Worm (Caenorhabditis elegans) whole organism, L3 larva: ENCODE data around the gene srh-75.

ENCODE experiments used
- R02D3.7 ChIP-seq: fragments of 150-350 bp; optimal IDR thresholded peaks from 2 replicates; lab custom pipeline; 2014; ENCODE audit warnings: missing biosample characterization, missing genetic modification characterization
- ZK546.5 ChIP-seq: sonication (generic microtip); optimal IDR thresholded peaks from 2 replicates; lab custom pipeline; 2017; ENCODE audit warnings: missing biosample characterization, missing genetic modification characterization
- ceh-28 ChIP-seq: fragments of 150-350 bp; optimal IDR thresholded peaks from 2 replicates; lab custom pipeline; 2014; ENCODE audit warnings: missing biosample characterization, missing genetic modification reagents, missing genetic modification characterization
- ceh-82 ChIP-seq: fragments of 150-350 bp; optimal IDR thresholded peaks from 2 replicates; lab custom pipeline; 2014; ENCODE audit warnings: missing biosample characterization, missing genetic modification characterization
- ceh-9 ChIP-seq: sonication (generic microtip); optimal IDR thresholded peaks from 2 replicates; lab custom pipeline; 2018; ENCODE audit warnings: missing biosample characterization, missing genetic modification characterization
- daf-12 ChIP-seq: fragments of 150-350 bp; optimal IDR thresholded peaks from 2 replicates; lab custom pipeline; 2014; ENCODE audit warnings: missing biosample characterization, missing genetic modification reagents, missing genetic modification characterization
- egl-27 ChIP-seq: sonication (generic microtip); optimal IDR thresholded peaks from 4 replicates; lab custom pipeline; 2017; ENCODE audit warnings: missing biosample characterization, missing genetic modification reagents, missing genetic modification characterization
- egl-5 ChIP-seq: fragments of 150-350 bp; optimal IDR thresholded peaks from 2 replicates; lab custom pipeline; 2017; ENCODE audit warnings: missing biosample characterization, missing genetic modification reagents, missing genetic modification characterization, inconsistent platforms
- elt-1 ChIP-seq: fragments of 150-350 bp; optimal IDR thresholded peaks from 2 replicates; lab custom pipeline; 2014; ENCODE audit warnings: missing biosample characterization, missing genetic modification characterization
- elt-2 ChIP-seq: sonication (generic microtip); optimal IDR thresholded peaks from 2 replicates; lab custom pipeline; 2016; ENCODE audit warnings: missing genetic modification reagents, mild to moderate bottlenecking, missing genetic modification characterization, missing compliant biosample characterization
- elt-3 ChIP-seq, 3 experiments: fragments of 150-350 bp in 1 of 3; sonication (generic microtip) in 2 of 3; optimal IDR thresholded peaks; 2 replicates in 2 of 3; 4 replicates in 1 of 3; lab custom pipeline; 2014 to 2017; ENCODE audit warnings: missing biosample characterization in 3 of 3, missing genetic modification characterization in 3 of 3
- fkh-2 ChIP-seq: fragments of 150-350 bp; optimal IDR thresholded peaks from 2 replicates; lab custom pipeline; 2014; ENCODE audit warnings: missing biosample characterization, missing genetic modification reagents, missing genetic modification characterization
- fos-1 ChIP-seq: fragments of 150-350 bp; optimal IDR thresholded peaks from 2 replicates; lab custom pipeline; 2014; ENCODE audit warnings: missing biosample characterization, missing genetic modification characterization
- lsy-12 ChIP-seq: sonication (generic microtip); optimal IDR thresholded peaks from 2 replicates; lab custom pipeline; 2016; ENCODE audit warnings: mild to moderate bottlenecking, missing genetic modification characterization, missing compliant biosample characterization
- mdl-1 ChIP-seq: fragments of 150-350 bp; optimal IDR thresholded peaks from 2 replicates; lab custom pipeline; 2014; ENCODE audit warnings: missing biosample characterization, missing genetic modification characterization
- mml-1 ChIP-seq: fragments of 150-350 bp; sonication (generic microtip); optimal IDR thresholded peaks from 3 replicates; lab custom pipeline; 2014; ENCODE audit warnings: missing biosample characterization, missing genetic modification characterization
- nfya-1 ChIP-seq: sonication (generic microtip); optimal IDR thresholded peaks from 2 replicates; lab custom pipeline; 2017; ENCODE audit warnings: missing genetic modification characterization, mild to moderate bottlenecking, missing compliant biosample characterization, antibody characterized with exemption, moderate library complexity; ENCODE audit not compliant: insufficient read depth
- nhr-12 ChIP-seq: fragments of 150-350 bp; optimal IDR thresholded peaks from 2 replicates; lab custom pipeline; 2014; ENCODE audit warnings: missing biosample characterization, missing genetic modification characterization
- nhr-23 ChIP-seq: fragments of 150-350 bp; optimal IDR thresholded peaks from 2 replicates; lab custom pipeline; 2014; ENCODE audit warnings: missing biosample characterization, missing genetic modification reagents, missing genetic modification characterization
- nhr-237 ChIP-seq: fragments of 150-350 bp; optimal IDR thresholded peaks from 2 replicates; lab custom pipeline; 2014; ENCODE audit warnings: missing biosample characterization, missing genetic modification characterization
- nhr-43 ChIP-seq: sonication (generic microtip); optimal IDR thresholded peaks from 2 replicates; lab custom pipeline; 2016; ENCODE audit warnings: mild to moderate bottlenecking, missing genetic modification characterization, missing compliant biosample characterization; ENCODE audit not compliant: poor library complexity, severe bottlenecking
- nhr-67 ChIP-seq: fragments of 150-350 bp; optimal IDR thresholded peaks from 2 replicates; lab custom pipeline; 2014; ENCODE audit warnings: missing biosample characterization, missing genetic modification characterization
- nhr-76 ChIP-seq: fragments of 150-350 bp; sonication (generic microtip); optimal IDR thresholded peaks from 5 replicates; lab custom pipeline; 2014; ENCODE audit warnings: missing biosample characterization, missing genetic modification characterization
- nhr-77 ChIP-seq: fragments of 150-350 bp; optimal IDR thresholded peaks from 2 replicates; lab custom pipeline; 2014; ENCODE audit warnings: missing biosample characterization, missing genetic modification characterization
- pha-4 ChIP-seq: fragments of 150-350 bp; optimal IDR thresholded peaks from 2 replicates; lab custom pipeline; 2014; ENCODE audit warnings: missing biosample characterization, missing genetic modification reagents, missing genetic modification characterization
- pqm-1 ChIP-seq: fragments of 150-350 bp; optimal IDR thresholded peaks from 2 replicates; lab custom pipeline; 2017; ENCODE audit warnings: missing biosample characterization, missing genetic modification characterization, inconsistent platforms
- sea-2 ChIP-seq: fragments of 150-350 bp; sonication (generic microtip); optimal IDR thresholded peaks from 4 replicates; lab custom pipeline; 2014; ENCODE audit warnings: missing biosample characterization, missing genetic modification reagents, missing genetic modification characterization
- tbx-2 ChIP-seq: sonication (generic microtip); optimal IDR thresholded peaks from 2 replicates; lab custom pipeline; 2016; ENCODE audit warnings: mild to moderate bottlenecking, missing genetic modification characterization, missing compliant biosample characterization
- unc-39 ChIP-seq: sonication (generic microtip); optimal IDR thresholded peaks from 4 replicates; lab custom pipeline; 2017; ENCODE audit warnings: missing biosample characterization, missing genetic modification characterization
- unc-62 ChIP-seq: fragments of 150-350 bp; sonication (generic microtip); optimal IDR thresholded peaks from 4 replicates; lab custom pipeline; 2014; ENCODE audit warnings: missing biosample characterization, missing genetic modification reagents, missing genetic modification characterization
- ztf-11 ChIP-seq: fragments of 150-350 bp; optimal IDR thresholded peaks from 2 replicates; lab custom pipeline; 2014; ENCODE audit warnings: missing biosample characterization, missing genetic modification characterization
- ztf-4 ChIP-seq: fragments of 150-350 bp; optimal IDR thresholded peaks from 2 replicates; lab custom pipeline; 2014; ENCODE audit warnings: missing biosample characterization, missing genetic modification characterization

Gene srh-75

DNA sequence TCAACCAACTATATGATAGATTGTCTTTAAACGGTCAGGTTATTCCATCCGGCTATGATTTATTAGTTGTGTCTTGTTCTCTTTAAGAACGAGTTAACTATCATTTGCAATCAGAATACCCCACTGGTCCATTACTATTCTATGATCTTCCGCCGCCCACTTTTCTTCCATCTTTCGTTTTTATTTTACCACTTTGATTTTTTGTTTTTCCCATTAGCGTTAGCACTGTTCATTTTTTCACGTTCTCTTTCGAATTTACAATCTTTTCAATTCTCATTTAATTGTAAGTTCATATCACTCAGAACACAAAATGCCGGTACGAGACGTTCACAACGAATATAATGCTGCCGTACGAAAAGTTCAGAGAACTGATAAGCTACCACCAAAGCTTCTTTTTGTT is 3.1 kb downstream of the srh-75 start, which contains the start of gene T04C12.7:
Gene T04C12.7, plus strand, starts transcription at position 301 of the 400 bp plus-strand sequence.
- no peak for TF ChIP-seq ceh-28 (tag; lab: Kevin White, UChicago)
- TF ChIP-seq nhr-77 (tag; lab: Kevin White, UChicago) = no peak
- no peak for TF ChIP-seq lsy-12 (tag; lab: Kevin White, UChicago)
- TF ChIP-seq unc-62 (GFP tag; lab: Kevin White, UChicago) = no peak
- no peak for TF ChIP-seq nhr-23 (tag; lab: Kevin White, UChicago)
- TF ChIP-seq nfya-1 (tag; lab: Kevin White, UChicago) = no peak
- TF ChIP-seq pqm-1 (tag; lab: Kevin White, UChicago) = no peak
- no peak for TF ChIP-seq mml-1 (tag; lab: Kevin White, UChicago)
- TF ChIP-seq ceh-82 (tag; lab: Kevin White, UChicago) = no peak
- TF ChIP-seq elt-1 (tag; lab: Kevin White, UChicago) = no peak
- TF ChIP-seq mdl-1 (tag; lab: Kevin White, UChicago) = no peak
- no peak for TF ChIP-seq egl-5
- TF ChIP-seq egl-27 (tag; lab: Kevin White, UChicago) = no peak

DNA sequence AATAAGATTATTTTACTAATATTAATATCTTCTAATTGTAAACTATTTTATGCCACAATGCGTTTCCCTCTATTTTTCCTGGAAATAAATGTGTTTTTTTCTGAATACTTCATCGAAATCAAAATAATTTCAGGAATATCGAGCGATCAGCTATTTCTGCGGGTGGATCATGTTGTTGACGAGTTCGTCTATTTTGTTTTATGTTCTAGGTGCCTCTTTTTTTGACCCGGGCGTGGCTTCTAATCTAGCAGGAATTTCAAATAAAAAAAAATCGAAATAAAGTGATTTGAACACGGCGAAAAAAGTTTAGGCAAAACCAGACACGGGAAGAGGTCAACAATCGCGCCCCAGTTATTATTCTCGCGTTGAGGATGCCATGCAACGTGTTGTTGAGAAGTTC is 5.0 kb downstream of the srh-75 start, which contains the start of gene T04C12.33:
Gene T04C12.33, plus strand, starts transcription at position 301 of the 400 bp plus-strand sequence.
- no peak for TF ChIP-seq egl-5
- TF ChIP-seq nhr-23 (tag; lab: Kevin White, UChicago) = peak; percentile 16

DNA sequence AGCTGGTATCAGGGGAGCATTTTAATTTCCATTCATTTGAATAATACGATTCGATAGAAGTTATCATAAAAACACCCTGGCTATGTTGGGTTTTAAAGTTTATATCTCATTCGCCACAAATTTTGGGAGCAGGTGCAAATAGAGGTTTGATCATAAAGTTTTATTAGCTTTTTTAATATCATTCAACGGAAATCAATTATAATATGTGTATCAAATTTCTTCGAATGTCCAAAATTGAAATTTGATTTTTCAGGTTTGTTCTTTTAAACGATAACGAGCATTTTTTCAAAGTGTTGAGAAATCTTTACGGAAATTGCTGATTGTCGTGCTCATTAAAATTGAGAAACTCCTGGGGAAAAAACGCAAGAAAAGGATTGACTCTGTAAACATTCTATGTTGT is 8.3 kb downstream of the srh-75 start, which contains the start of gene srh-74:
Gene srh-74, minus strand, starts transcription at position 101 of the 400 bp plus-strand sequence.
- TF ChIP-seq nhr-76 = no peak
- TF ChIP-seq ceh-28 (tag; lab: Kevin White, UChicago) = no peak
- no peak for TF ChIP-seq tbx-2 (tag; lab: Kevin White, UChicago)

DNA sequence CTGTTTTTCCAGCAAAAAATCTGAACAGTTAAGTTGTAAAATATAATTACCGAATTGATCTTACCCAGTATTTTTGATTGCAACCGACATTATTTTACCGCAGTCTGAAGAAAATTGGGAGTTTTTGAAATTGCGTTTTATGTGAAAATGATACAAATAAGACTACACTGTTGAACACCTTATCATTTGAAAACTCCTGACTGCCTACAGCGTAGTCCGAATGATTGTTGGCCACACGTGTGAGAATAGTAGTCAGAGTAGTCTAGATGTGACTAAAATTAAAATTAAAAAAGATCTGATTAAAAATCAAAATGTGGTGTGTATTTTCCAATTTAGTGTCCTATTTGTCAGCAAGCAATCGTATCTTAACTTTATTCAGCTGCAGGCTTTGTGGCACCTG is 10.2 kb downstream of the srh-75 start, which contains the start of gene dhs-18:
Gene dhs-18, minus strand, starts transcription at position 104 of the 400 bp plus-strand sequence.
- TF ChIP-seq ztf-4 (no peak), elt-2 (tag; lab: Kevin White, UChicago) (peak; percentile 72), ztf-11 (tag; lab: Kevin White, UChicago) (no peak), pqm-1 (tag; lab: Kevin White, UChicago) (peak; percentile 83), R02D3.7 (tag; lab: Kevin White, UChicago) (no peak), sea-2 (GFP tag; lab: Kevin White, UChicago) (no peak)

DNA sequence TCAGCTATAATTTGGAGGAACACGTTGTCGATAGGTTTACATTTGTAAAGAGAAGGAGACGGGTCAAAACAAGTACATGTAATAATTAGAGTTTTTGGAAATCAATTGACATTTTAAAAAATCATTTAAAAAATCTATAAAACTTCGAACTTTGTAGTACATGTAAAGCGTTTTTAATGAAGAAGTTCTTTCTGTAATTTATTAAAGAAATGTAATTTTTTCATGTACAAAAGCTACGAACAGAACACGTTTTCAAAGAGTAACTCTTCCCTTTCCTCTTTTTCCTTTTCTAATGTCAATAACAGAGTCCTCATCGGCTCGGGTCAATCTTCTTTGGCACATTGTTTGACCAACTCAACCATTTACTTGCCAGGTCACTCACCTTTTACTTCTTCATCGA is 13.2 kb downstream of the srh-75 start, which contains the start of gene C45B11.6:
Gene C45B11.6, plus strand, starts transcription at position 301 of the 400 bp plus-strand sequence.
- no peak for TF ChIP-seq fkh-2 (tag; lab: Kevin White, UChicago)
- TF ChIP-seq pha-4 = peak; percentile 68

DNA sequence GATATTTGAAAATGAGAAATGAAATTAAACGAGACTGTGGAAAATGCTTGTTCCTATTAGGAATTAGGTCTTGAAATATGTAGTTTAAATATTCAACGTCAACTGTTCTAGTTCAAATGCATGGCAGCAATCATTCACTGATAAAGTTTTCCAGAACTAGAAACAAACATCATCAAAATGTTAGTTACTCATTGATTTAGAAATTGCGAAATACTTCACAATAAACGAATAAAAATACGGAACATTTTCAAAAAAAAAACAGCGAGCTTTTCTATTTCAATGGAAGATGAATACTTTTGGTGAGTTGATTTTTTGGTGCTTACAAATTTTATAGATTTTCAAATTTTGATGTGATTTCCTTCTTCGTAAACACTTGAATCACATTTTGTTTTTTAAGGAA is 14.4 kb downstream of the srh-75 start, which contains the start of gene C45B11.2:
Gene C45B11.2, plus strand, starts transcription at position 173 of the 400 bp plus-strand sequence.
- TF ChIP-seq nhr-67 (tag; lab: Kevin White, UChicago) = no peak
- no peak for TF ChIP-seq ceh-9 (tag; lab: Kevin White, UChicago)
- no peak for TF ChIP-seq ZK546.5
- TF ChIP-seq fkh-2 (tag; lab: Kevin White, UChicago) = no peak
- no peak for TF ChIP-seq fos-1
- no peak for TF ChIP-seq nhr-43 (tag; lab: Kevin White, UChicago)

DNA sequence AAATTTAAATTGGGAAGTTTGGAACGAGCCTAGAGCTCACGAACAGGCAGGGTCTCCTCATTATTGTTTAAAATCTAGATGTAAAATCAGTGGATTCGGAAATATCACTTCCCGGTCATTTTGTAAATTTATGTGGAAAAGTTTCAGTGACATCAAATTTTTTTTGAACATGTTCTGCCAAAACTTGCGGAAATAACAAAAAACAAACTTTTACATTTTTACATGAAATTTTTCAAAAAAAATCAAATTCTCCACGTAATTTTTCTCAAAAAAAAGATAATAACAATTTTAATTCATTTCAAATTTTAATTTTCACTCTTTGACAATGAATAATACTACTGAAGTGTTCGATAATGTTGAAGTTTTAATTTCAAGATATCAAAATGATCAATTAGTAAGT is 15.4 kb downstream of the srh-75 start, which contains the start of gene C45B11.5:
Gene C45B11.5, plus strand, starts transcription at position 301 of the 400 bp plus-strand sequence.
- TF ChIP-seq nhr-237 (tag; lab: Kevin White, UChicago) (no peak), nhr-67 (tag; lab: Kevin White, UChicago) (no peak), mml-1 (tag; lab: Kevin White, UChicago) (no peak), R02D3.7 (tag; lab: Kevin White, UChicago) (no peak), unc-39 (no peak), egl-27 (tag; lab: Kevin White, UChicago) (no peak), egl-5 (no peak), nhr-12 (no peak), lsy-12 (tag; lab: Kevin White, UChicago) (no peak), pha-4 (no peak), pqm-1 (tag; lab: Kevin White, UChicago) (no peak), sea-2 (GFP tag; lab: Kevin White, UChicago) (no peak), ceh-82 (tag; lab: Kevin White, UChicago) (no peak), elt-3 (tag; optimal IDR thresholded peaks at IDR 0.05; lab: Kevin White, UChicago) (no peak), daf-12 (tag; lab: Kevin White, UChicago) (no peak), ceh-9 (tag; lab: Kevin White, UChicago) (no peak)
